Fruit fly (Drosophila melanogaster): ENCODE measurements around the gene FarO.

FarO gene

DNA sequence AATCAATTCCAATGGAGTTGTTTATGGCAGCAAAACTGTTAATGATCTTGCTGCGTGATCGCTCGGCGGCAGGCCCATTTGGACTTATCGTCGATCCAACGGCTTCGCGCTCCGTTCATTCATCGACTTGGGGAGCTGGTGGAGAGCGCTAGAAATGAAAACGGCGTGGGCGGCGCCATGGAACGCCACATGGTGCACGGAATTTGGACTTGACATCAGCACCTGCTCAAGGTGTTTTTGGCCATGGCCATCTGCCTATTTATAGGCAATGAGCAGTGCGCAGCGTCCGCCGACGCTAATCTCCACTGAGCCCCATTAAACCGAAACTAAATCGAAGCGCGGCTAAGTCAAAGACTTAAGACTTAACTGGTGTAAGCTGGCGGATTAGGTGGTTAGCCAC is 14.8 kb upstream of the FarO start:
- no peak for TF ChIP-seq Myc (optimal IDR thresholded peaks at IDR 0.05)

DNA sequence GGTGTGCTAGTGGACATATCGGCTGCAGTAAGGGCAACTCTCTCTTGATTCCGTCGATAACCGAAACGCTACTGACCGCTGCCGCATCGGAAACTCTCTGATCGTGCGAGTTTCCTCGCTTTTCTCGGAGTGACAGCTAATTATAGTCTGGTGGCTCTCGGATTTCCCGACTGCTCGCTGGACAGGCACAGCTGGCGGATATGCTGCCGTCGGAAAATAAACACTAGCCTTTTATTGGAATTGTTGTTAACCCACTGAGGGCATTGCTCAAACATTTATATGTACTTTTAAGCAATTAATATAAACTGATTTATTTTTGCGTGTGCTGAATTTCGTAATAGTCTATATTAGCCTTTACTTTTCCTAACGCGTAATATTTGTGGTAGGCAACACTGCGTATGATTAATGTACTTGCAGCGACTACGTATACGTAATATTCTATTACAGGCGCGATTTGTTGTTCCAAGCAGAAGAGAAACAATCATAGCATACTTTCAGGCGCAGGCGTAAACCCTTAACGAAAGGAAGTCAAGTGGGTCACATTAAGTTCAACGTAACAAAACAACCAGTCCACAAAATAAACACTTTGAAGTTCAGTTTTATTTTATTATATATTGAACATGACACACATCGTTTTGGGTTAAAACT is 10.2 kb upstream of the FarO start, which contains the start of gene SmydA-8:
Gene SmydA-8 (minus strand): TSS at position 51 of the 648 bp plus-strand sequence.
- TF ChIP-seq ttk (optimal IDR thresholded peaks at IDR 0.05) (no peak), h (optimal IDR thresholded peaks at IDR 0.05) (no peak), Myc (optimal IDR thresholded peaks at IDR 0.05) (no peak), Sin3A (optimal IDR thresholded peaks at IDR 0.05) (no peak), insv (optimal IDR thresholded peaks at IDR 0.05) (no peak), psq (optimal IDR thresholded peaks at IDR 0.05) (no peak)

DNA sequence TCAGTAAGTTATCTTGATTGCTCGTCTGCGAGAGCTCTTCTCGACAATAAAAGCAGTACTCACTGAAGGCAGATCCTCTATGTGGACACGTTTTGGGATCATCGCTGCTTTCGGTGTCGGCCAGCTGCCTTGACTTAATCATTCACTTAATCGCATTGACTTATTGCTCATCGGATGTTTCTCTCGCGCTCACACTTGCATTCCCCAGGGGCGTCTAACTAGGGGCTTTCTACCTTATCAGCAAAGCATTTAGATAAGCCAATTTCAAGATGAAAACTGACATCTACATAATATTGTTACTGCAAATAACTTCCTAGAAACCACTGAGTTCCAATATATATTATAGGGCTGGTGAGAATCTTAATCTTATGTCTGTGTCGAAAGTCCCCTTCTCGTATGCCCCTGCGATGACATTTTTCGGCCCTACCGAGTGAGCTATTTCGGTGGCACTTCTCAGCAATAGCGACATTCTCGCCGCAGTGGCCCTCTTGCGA is 8.7 kb upstream of the FarO start:
- no peak for TF ChIP-seq psq (optimal IDR thresholded peaks at IDR 0.05)
- no peak for TF ChIP-seq Myc (optimal IDR thresholded peaks at IDR 0.05)
- no peak for TF ChIP-seq ttk (optimal IDR thresholded peaks at IDR 0.05)
- TF ChIP-seq insv (optimal IDR thresholded peaks at IDR 0.05) = no peak

DNA sequence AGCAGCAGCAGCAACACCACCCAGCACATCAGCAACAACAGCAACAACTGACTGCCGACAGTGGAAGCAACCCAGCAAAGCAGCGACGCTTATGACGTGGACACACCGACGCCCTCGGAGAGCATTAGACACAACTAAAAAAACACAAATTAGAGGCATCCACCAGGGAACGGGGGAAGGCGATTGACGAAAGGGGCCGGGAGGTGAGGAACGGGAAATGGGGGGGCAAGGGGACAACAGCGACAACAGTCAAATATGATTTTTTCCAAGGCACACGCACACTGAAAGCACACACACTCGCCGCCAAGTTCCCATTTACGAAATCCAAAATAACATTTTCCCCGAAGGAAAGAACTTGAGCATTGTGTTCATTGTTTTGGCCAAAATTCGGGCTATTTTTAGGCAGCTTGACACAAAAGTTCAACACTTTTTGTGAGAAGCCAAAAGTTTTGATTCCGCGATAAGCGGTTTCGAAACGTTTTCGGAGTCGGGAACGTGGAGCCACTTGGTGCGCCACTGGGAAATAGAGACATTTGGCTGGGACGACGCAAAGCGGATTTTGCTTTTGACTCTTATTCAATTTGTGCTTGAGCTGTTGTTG is 5.1 kb upstream of the FarO start:
- no peak for TF ChIP-seq psq (optimal IDR thresholded peaks at IDR 0.05)
- no peak for TF ChIP-seq Sin3A (optimal IDR thresholded peaks at IDR 0.05)
- TF ChIP-seq Myc (optimal IDR thresholded peaks at IDR 0.05) = no peak
- TF ChIP-seq ttk (optimal IDR thresholded peaks at IDR 0.05) = no peak
- no peak for TF ChIP-seq h (optimal IDR thresholded peaks at IDR 0.05)
- TF ChIP-seq insv (optimal IDR thresholded peaks at IDR 0.05) = no peak

DNA sequence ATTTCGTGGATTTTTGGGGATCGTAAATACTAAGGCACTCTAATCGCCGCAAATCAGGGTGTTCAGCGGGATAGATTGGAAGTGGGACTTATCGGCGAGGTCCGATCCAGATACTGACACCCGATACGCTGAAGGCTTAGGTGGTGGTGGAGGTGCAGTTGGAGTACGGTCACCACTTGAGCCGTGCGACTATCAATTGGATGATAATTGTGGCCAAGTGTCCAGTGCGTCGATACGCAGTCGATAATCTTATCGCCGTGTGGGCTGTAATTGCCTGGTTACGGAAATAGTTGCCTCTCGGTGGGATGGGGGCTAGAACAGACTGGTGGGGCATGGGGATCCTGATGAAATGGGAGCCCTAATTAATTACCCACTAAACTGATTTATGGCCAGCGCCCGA is 4.4 kb downstream of the FarO start:
- TF ChIP-seq insv (optimal IDR thresholded peaks at IDR 0.05) (no peak), Myc (optimal IDR thresholded peaks at IDR 0.05) (no peak), psq (optimal IDR thresholded peaks at IDR 0.05) (no peak), h (optimal IDR thresholded peaks at IDR 0.05) (no peak)

DNA sequence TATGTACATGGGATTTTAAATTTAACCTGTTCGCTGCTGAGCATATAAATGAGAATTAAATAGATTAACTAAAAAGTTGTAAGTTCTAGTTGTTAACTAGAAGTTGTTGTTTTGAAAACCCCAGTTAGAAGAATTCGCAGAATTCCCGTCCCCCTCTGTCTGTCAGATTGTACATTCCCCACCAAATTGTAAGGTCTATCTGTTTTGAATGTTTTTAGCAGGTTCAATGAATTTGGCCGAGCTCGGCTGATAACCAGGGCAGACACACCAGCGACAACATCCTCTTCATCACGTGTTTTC is 5.4 kb downstream of the FarO start:
- TF ChIP-seq psq (optimal IDR thresholded peaks at IDR 0.05) (no peak), Sin3A (optimal IDR thresholded peaks at IDR 0.05) (no peak), ttk (optimal IDR thresholded peaks at IDR 0.05) (no peak), h (optimal IDR thresholded peaks at IDR 0.05) (no peak), insv (optimal IDR thresholded peaks at IDR 0.05) (no peak), Myc (optimal IDR thresholded peaks at IDR 0.05) (no peak)

DNA sequence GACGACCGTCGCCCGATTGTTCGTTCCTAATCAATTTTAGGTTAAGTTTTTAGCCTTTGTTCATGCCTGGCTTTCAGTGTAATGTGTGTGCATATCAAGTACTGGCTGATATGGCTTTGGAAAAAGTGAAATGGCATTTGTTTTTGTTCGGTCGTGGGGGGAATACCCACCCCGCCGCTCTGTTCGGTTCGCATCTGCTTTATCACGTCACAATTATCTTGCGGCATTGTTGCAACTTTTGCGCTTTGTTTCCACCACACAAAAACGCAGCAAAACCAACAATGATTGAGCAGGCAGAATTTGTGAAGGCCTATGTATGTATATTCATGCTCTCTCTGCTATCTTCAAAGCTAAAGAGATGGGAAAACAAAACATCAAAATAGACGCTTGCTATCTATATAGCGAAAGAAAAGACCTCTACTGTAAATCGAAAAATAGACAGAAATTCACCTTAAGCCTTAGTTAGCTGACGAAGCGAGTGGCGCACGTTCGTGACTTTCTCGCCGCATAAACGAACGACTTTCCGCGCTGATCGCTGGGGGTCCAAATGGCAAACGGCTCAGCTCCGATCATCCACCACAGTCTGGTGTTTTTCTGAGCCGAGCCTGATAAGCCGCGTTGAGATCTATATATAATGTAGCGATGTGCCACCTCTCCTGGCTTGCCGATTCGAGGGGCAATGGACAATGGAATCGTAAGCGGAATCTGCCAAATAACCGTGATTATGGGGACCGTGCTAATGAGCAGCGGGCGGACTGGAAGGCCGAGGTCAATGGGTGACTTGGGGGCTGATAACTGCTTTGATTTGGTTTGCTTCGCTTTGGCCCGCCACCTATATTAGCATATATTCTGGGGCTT is 6.0 kb downstream of the FarO start:
- no peak for TF ChIP-seq Sin3A (optimal IDR thresholded peaks at IDR 0.05)
- TF ChIP-seq insv (optimal IDR thresholded peaks at IDR 0.05) = no peak
- TF ChIP-seq Myc (optimal IDR thresholded peaks at IDR 0.05) = no peak
- no peak for TF ChIP-seq h (optimal IDR thresholded peaks at IDR 0.05)
- TF ChIP-seq ttk (optimal IDR thresholded peaks at IDR 0.05) = no peak
- TF ChIP-seq psq (optimal IDR thresholded peaks at IDR 0.05) = no peak

DNA sequence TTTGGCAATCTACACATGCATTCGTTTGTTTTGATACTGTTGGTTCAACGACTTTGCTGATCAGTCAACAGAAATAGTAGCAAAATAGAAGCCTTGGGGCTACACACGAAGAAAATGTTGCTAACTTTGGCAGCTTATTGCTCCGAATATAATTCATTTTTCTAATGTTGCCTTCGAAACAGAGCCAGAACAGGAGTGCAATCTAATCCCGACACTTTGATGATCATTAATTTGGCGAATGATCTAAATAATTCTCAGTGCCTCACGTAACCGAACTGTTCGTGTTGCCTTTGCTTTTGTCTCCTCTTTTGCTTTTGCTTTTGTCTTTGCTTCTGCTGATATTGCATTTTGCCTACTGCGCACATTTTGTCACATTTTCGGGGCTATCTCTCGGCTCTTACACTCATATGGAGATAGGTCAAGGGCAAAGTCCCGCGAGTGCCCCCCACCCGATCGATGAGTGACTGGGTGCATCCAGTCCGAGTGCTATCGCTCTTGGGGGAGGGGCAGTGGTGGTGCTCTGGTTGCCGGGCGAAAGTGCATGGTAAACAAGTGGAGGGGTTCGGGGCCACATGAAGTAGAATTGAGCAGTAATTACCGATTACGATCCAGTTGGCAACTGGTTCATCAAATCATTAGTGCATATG is 7.5 kb downstream of the FarO start:
- no peak for TF ChIP-seq psq (optimal IDR thresholded peaks at IDR 0.05)
- TF ChIP-seq Sin3A (optimal IDR thresholded peaks at IDR 0.05) = no peak
- no peak for TF ChIP-seq h (optimal IDR thresholded peaks at IDR 0.05)
- TF ChIP-seq ttk (optimal IDR thresholded peaks at IDR 0.05) = no peak
- no peak for TF ChIP-seq insv (optimal IDR thresholded peaks at IDR 0.05)
- no peak for TF ChIP-seq Myc (optimal IDR thresholded peaks at IDR 0.05)

DNA sequence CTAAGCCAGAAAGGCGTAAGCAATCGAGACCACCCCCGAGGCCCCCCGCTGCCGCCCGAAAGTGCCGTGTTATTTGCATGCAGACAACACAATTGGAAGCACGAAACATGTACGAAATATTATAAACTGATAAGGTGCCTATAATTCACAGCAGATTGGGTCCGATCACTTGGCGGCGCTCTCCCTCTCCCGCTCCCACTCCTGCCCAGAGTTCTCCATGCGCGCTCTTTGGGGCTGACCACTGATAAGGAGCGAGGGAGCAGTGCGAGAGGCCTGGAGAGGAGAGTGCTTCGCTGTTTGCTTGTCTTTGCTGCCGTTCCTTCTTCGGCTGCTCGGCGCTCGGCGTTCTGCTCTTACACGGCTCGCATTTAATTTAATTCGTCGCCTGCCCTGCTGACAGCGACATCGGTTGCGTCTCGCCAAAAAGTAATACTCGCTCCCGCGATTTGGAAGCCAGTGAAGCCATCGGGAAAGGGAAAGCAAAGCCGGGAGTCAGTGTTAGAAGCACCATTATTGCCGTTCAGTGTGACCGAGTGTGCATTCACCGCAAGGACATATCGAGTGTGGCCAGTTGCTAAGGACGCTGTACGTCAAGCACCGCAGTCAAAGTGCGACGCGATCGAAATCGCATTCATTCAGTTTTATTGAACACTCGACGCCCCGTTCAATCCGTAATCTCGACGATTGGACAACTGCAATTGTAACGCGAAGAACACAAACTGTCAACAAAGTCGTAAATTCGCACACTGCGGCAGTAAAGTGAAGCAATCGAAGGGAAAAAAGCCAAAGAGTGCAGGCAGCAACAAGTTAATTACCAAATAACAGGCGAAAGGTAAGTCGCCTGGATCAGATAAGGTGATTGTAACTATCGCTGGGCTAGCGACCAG is 9.2 kb downstream of the FarO start:
- TF ChIP-seq psq (optimal IDR thresholded peaks at IDR 0.05) = no peak
- no peak for TF ChIP-seq h (optimal IDR thresholded peaks at IDR 0.05)
- no peak for TF ChIP-seq Myc (optimal IDR thresholded peaks at IDR 0.05)
- no peak for TF ChIP-seq insv (optimal IDR thresholded peaks at IDR 0.05)
- no peak for TF ChIP-seq Sin3A (optimal IDR thresholded peaks at IDR 0.05)
- TF ChIP-seq ttk (optimal IDR thresholded peaks at IDR 0.05) = no peak

DNA sequence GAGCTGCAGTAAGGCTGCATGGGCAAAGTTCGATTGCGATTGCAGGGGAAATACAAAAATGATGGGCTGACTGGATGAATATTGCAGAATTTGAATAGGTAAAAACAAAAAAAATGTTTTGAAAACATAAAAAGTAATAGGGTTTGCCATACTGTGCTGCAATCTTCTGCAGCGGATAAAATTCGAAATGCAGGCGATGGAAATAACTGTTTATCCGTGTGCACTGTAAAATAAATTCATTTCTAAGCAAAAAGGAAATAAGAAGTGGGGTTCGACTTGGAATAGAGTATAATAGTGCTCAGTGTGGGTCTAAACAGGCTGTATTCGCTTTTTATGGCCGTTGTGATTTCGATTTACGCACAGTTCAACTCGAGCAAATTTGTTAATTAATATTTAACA is 9.9 kb downstream of the FarO start, which contains the start of gene CG14053:
Gene CG14053 (minus strand): TSS at position 101 of the 399 bp plus-strand sequence.
- TF ChIP-seq Sin3A (optimal IDR thresholded peaks at IDR 0.05) = no peak
- TF ChIP-seq Myc (optimal IDR thresholded peaks at IDR 0.05) = no peak
- TF ChIP-seq ttk (optimal IDR thresholded peaks at IDR 0.05) = no peak
- no peak for TF ChIP-seq h (optimal IDR thresholded peaks at IDR 0.05)

DNA sequence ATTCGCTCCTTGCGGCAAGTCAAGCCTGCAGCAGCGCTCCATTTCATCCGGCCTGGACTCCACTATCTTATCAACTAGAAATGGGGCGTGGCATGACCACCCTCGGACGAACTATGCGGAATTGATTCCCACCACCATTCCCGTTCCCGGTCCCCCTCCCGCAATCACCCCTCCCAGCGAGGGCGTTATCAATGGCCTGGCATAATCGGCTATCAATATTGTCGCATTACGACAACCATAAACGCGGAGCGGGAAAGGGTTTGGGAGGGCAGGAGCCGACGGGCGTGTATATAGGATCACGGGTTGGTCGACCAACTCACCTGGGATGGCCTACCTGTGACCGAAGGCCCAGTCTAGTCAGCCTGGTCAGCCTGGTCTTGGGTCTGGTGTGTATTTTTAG is 10.5 kb downstream of the FarO start:
- TF ChIP-seq h (optimal IDR thresholded peaks at IDR 0.05) (no peak), ttk (optimal IDR thresholded peaks at IDR 0.05) (no peak), psq (optimal IDR thresholded peaks at IDR 0.05) (no peak), Myc (optimal IDR thresholded peaks at IDR 0.05) (no peak), Sin3A (optimal IDR thresholded peaks at IDR 0.05) (no peak), insv (optimal IDR thresholded peaks at IDR 0.05) (no peak)

Data from Kc167 (cell line).